Fruit fly (Drosophila melanogaster) whole organism, prepupa: ENCODE results near the gene GCC88.
A peak's percentile ranks its signal among the peaks of the same experiment; 100 is the strongest.

Experiments used
- Blimp-1 ChIP-seq: fragments of 200-800 bp; sonication (Bioruptor generic); optimal IDR thresholded peaks from 3 replicates; lab custom pipeline; 2017; ENCODE audit warnings: missing biosample characterization, missing genetic modification characterization, mild to moderate bottlenecking, moderate library complexity, missing genetic modification reagents
- CG10631 ChIP-seq: fragments of 200-800 bp; sonication (Bioruptor generic); optimal IDR thresholded peaks from 2 replicates; lab custom pipeline; 2016; ENCODE audit warnings: missing biosample characterization, missing genetic modification characterization
- CG10669 ChIP-seq: fragments of 200-800 bp; sonication (Bioruptor generic); optimal IDR thresholded peaks from 3 replicates; lab custom pipeline; 2018; ENCODE audit warnings: missing biosample characterization, mild to moderate bottlenecking, missing genetic modification characterization, moderate library complexity
- CG11294 ChIP-seq: fragments of 200-800 bp; sonication (Bioruptor generic); IDR thresholded peaks from 2 replicates; pipeline ENCODE4 v1.3.6; 2022; ENCODE audit warnings: missing biosample characterization, missing genetic modification characterization
- CG11762 ChIP-seq: fragments of 200-800 bp; sonication (Bioruptor generic); optimal IDR thresholded peaks from 3 replicates; lab custom pipeline; 2016; ENCODE audit warnings: missing biosample characterization, missing genetic modification characterization; ENCODE audit not compliant: insufficient read depth
- CG11902 ChIP-seq: fragments of 200-800 bp; sonication (Bioruptor generic); optimal IDR thresholded peaks from 3 replicates; lab custom pipeline; 2016; ENCODE audit warnings: missing biosample characterization, missing genetic modification characterization
- CG15336 ChIP-seq: fragments of 200-800 bp; sonication (Bioruptor generic); IDR thresholded peaks from 2 replicates; pipeline ENCODE4 v1.3.6; 2022; ENCODE audit warnings: missing biosample characterization, missing genetic modification characterization
- CG1621 ChIP-seq: fragments of 200-800 bp; sonication (Bioruptor generic); optimal IDR thresholded peaks from 3 replicates; lab custom pipeline; 2018; ENCODE audit warnings: missing biosample characterization, mild to moderate bottlenecking, missing genetic modification characterization
- CG16779 ChIP-seq: fragments of 200-800 bp; sonication (Bioruptor generic); optimal IDR thresholded peaks from 3 replicates; lab custom pipeline; 2017; ENCODE audit warnings: missing biosample characterization, mild to moderate bottlenecking, missing genetic modification characterization
- CG3032 ChIP-seq: fragments of 200-800 bp; optimal IDR thresholded peaks from 2 replicates; lab custom pipeline; 2019; ENCODE audit warnings: missing biosample characterization, mild to moderate bottlenecking, missing genetic modification characterization, moderate library complexity
- CG31627 ChIP-seq: fragments of 200-800 bp; sonication (Bioruptor generic); optimal IDR thresholded peaks from 3 replicates; lab custom pipeline; 2016; ENCODE audit warnings: missing biosample characterization, missing genetic modification characterization
- CG32006 ChIP-seq: fragments of 200-800 bp; sonication (Bioruptor generic); optimal IDR thresholded peaks from 3 replicates; lab custom pipeline; 2017; ENCODE audit warnings: missing biosample characterization, mild to moderate bottlenecking, missing genetic modification characterization
- CG4318 ChIP-seq: fragments of 200-800 bp; sonication (Bioruptor generic); optimal IDR thresholded peaks from 3 replicates; lab custom pipeline; 2017; ENCODE audit warnings: missing biosample characterization, mild to moderate bottlenecking, missing genetic modification characterization
- CG6163 ChIP-seq: fragments of 200-800 bp; sonication (Bioruptor generic); IDR thresholded peaks from 3 replicates; pipeline ENCODE4 v1.3.6; 2022; ENCODE audit warnings: missing biosample characterization, missing genetic modification characterization
- CG6276 ChIP-seq: fragments of 200-800 bp; sonication (Bioruptor generic); optimal IDR thresholded peaks from 2 replicates; lab custom pipeline; 2017; ENCODE audit warnings: missing biosample characterization, mild to moderate bottlenecking, missing genetic modification characterization
- CG6792 ChIP-seq: fragments of 200-800 bp; sonication (Bioruptor generic); optimal IDR thresholded peaks from 3 replicates; lab custom pipeline; 2016; ENCODE audit warnings: missing biosample characterization, missing genetic modification characterization
- CG6808 ChIP-seq: fragments of 200-800 bp; sonication (Bioruptor generic); optimal IDR thresholded peaks from 3 replicates; lab custom pipeline; 2017; ENCODE audit warnings: missing biosample characterization, missing genetic modification characterization, mild to moderate bottlenecking, moderate library complexity, missing genetic modification reagents
- CG6854 ChIP-seq: fragments of 200-800 bp; sonication (Bioruptor generic); optimal IDR thresholded peaks from 2 replicates; lab custom pipeline; 2017; ENCODE audit warnings: missing biosample characterization, mild to moderate bottlenecking, missing genetic modification characterization
- CG7368 ChIP-seq: fragments of 200-800 bp; sonication (Bioruptor generic); optimal IDR thresholded peaks from 3 replicates; lab custom pipeline; 2016; ENCODE audit warnings: missing biosample characterization, missing genetic modification characterization
- CG8632 ChIP-seq: fragments of 200-800 bp; sonication (Bioruptor generic); optimal IDR thresholded peaks from 3 replicates; lab custom pipeline; 2016; ENCODE audit warnings: missing biosample characterization, missing genetic modification characterization
- Eip78C ChIP-seq: fragments of 200-800 bp; sonication (Bioruptor generic); peaks from one replicate; lab custom pipeline; 2016; ENCODE audit warnings: missing biosample characterization, missing genetic modification characterization
- Eip93F ChIP-seq: fragments of 200-800 bp; sonication (Bioruptor generic); optimal IDR thresholded peaks from 2 replicates; lab custom pipeline; 2016; ENCODE audit warnings: missing biosample characterization, mild to moderate bottlenecking, missing genetic modification characterization
- Ets21C ChIP-seq: fragments of 200-800 bp; sonication (Bioruptor generic); optimal IDR thresholded peaks from 3 replicates; lab custom pipeline; 2016; ENCODE audit warnings: missing biosample characterization, missing genetic modification characterization
- Ets96B ChIP-seq: fragments of 200-800 bp; optimal IDR thresholded peaks from 2 replicates; lab custom pipeline; 2019; ENCODE audit warnings: missing biosample characterization, mild to moderate bottlenecking, missing genetic modification characterization, moderate library complexity
- Gug ChIP-seq: fragments of 200-800 bp; sonication (Bioruptor generic); IDR thresholded peaks from 2 replicates; pipeline ENCODE4 v1.3.6; 2022; ENCODE audit warnings: missing biosample characterization, missing genetic modification characterization
- Hr39 ChIP-seq: fragments of 200-800 bp; sonication (Bioruptor generic); optimal IDR thresholded peaks from 2 replicates; lab custom pipeline; 2016; ENCODE audit warnings: missing biosample characterization, missing genetic modification characterization
- Hr4 ChIP-seq: fragments of 200-800 bp; sonication (Bioruptor generic); optimal IDR thresholded peaks from 3 replicates; lab custom pipeline; 2016; ENCODE audit warnings: missing biosample characterization, missing genetic modification characterization
- OdsH ChIP-seq: fragments of 200-800 bp; sonication (Bioruptor generic); optimal IDR thresholded peaks from 3 replicates; lab custom pipeline; 2016; ENCODE audit warnings: missing biosample characterization, missing genetic modification characterization
- Sox14 ChIP-seq: fragments of 200-800 bp; sonication (Bioruptor generic); optimal IDR thresholded peaks from 3 replicates; lab custom pipeline; 2016; ENCODE audit warnings: missing biosample characterization, missing genetic modification characterization
- Sox15 ChIP-seq: fragments of 200-800 bp; sonication (Bioruptor generic); optimal IDR thresholded peaks from 3 replicates; lab custom pipeline; 2016; ENCODE audit warnings: missing biosample characterization, missing genetic modification characterization
- achi ChIP-seq: fragments of 200-800 bp; sonication (Bioruptor generic); optimal IDR thresholded peaks from 3 replicates; lab custom pipeline; 2016; ENCODE audit warnings: missing biosample characterization, missing genetic modification characterization
- acj6 ChIP-seq: fragments of 200-800 bp; sonication (Bioruptor generic); optimal IDR thresholded peaks from 3 replicates; lab custom pipeline; 2016; ENCODE audit warnings: missing biosample characterization, missing genetic modification characterization
- cyc ChIP-seq: fragments of 200-800 bp; sonication (Bioruptor generic); optimal IDR thresholded peaks from 3 replicates; lab custom pipeline; 2016; ENCODE audit warnings: missing biosample characterization, missing genetic modification characterization
- dac ChIP-seq: fragments of 200-800 bp; sonication (Bioruptor generic); optimal IDR thresholded peaks from 2 replicates; lab custom pipeline; 2017; ENCODE audit warnings: missing biosample characterization, mild to moderate bottlenecking, missing genetic modification characterization
- dsx ChIP-seq: fragments of 200-800 bp; optimal IDR thresholded peaks from 3 replicates; lab custom pipeline; 2019; ENCODE audit warnings: missing biosample characterization, mild to moderate bottlenecking, missing genetic modification characterization, moderate library complexity; ENCODE audit not compliant: poor library complexity, severe bottlenecking
- eg ChIP-seq: fragments of 200-800 bp; sonication (Bioruptor generic); IDR thresholded peaks from 3 replicates; pipeline ENCODE4 v1.3.6; 2022; ENCODE audit warnings: missing biosample characterization, missing genetic modification characterization
- esn ChIP-seq: fragments of 200-800 bp; sonication (Bioruptor generic); optimal IDR thresholded peaks from 2 replicates; lab custom pipeline; 2016; ENCODE audit warnings: missing biosample characterization, mild to moderate bottlenecking, missing genetic modification characterization, moderate library complexity
- fd59A ChIP-seq: fragments of 200-800 bp; sonication (Bioruptor generic); optimal IDR thresholded peaks from 2 replicates; lab custom pipeline; 2017; ENCODE audit warnings: missing biosample characterization, mild to moderate bottlenecking, missing genetic modification characterization, missing genetic modification reagents
- fd85E ChIP-seq: fragments of 200-800 bp; sonication (Bioruptor generic); optimal IDR thresholded peaks from 3 replicates; lab custom pipeline; 2016; ENCODE audit warnings: missing biosample characterization, missing genetic modification characterization
- lz ChIP-seq: fragments of 200-800 bp; sonication (Bioruptor generic); optimal IDR thresholded peaks from 3 replicates; lab custom pipeline; 2016; ENCODE audit warnings: missing biosample characterization, missing genetic modification characterization
- net ChIP-seq: fragments of 200-800 bp; sonication (Bioruptor generic); optimal IDR thresholded peaks from 3 replicates; lab custom pipeline; 2016; ENCODE audit warnings: missing biosample characterization, missing genetic modification characterization
- pdm3 ChIP-seq: fragments of 200-800 bp; sonication (Bioruptor generic); optimal IDR thresholded peaks from 3 replicates; lab custom pipeline; 2016; ENCODE audit warnings: missing biosample characterization, missing genetic modification characterization
- salr ChIP-seq, 2 experiments: fragments of 200-800 bp; sonication (Bioruptor generic); optimal IDR thresholded peaks; 3 replicates each; lab custom pipeline; 2016 to 2018; ENCODE audit warnings: missing biosample characterization in 2 of 2, missing genetic modification characterization in 2 of 2, mild to moderate bottlenecking in 1 of 2
- spab ChIP-seq: fragments of 200-800 bp; sonication (Bioruptor generic); optimal IDR thresholded peaks from 2 replicates; lab custom pipeline; 2017; ENCODE audit warnings: missing biosample characterization, mild to moderate bottlenecking, missing genetic modification characterization, missing genetic modification reagents
- svp ChIP-seq: fragments of 200-800 bp; sonication (Bioruptor generic); peaks from one replicate; lab custom pipeline; 2016; ENCODE audit warnings: missing biosample characterization, missing genetic modification characterization
- topi ChIP-seq: fragments of 200-800 bp; sonication (Bioruptor generic); optimal IDR thresholded peaks from 3 replicates; lab custom pipeline; 2016; ENCODE audit warnings: missing biosample characterization, missing genetic modification characterization
- vri ChIP-seq: fragments of 200-800 bp; sonication (Bioruptor generic); optimal IDR thresholded peaks from 3 replicates; lab custom pipeline; 2016; ENCODE audit warnings: missing biosample characterization, mild to moderate bottlenecking, missing genetic modification characterization

Gene GCC88

DNA sequence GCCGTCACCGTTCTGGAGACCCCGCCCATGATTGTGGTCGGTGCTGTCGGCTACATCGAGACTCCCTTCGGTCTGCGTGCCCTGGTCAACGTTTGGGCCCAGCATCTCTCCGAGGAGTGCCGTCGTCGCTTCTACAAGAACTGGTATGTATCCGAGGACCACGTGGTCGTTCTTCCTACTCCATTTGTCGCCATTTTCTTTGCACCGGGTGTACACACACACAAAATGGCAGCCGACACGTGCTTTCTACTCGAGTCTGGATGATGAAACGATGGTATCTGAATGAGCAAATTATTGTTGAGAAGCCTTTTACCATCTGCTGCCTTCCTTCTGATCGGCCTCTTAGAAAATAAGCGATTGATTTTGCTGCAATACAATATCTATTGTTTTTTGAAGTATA, 7.8 kb downstream of the GCC88 start:
- no peak for TF ChIP-seq CG31627
- TF ChIP-seq Sox14 (GFP tag; lab: Kevin White, UChicago) = no peak
- no peak for TF ChIP-seq cyc (GFP tag; lab: Kevin White, UChicago)
- no peak for TF ChIP-seq lz (GFP tag; lab: Kevin White, UChicago)
- TF ChIP-seq CG6808 (GFP tag; lab: Kevin White, UChicago) = no peak
- no peak for TF ChIP-seq CG10669 (GFP tag; lab: Kevin White, UChicago)
- TF ChIP-seq CG6792 (GFP tag; lab: Kevin White, UChicago) = no peak
- TF ChIP-seq pdm3 (GFP tag; lab: Kevin White, UChicago) = no peak
- no peak for TF ChIP-seq Ets96B (tag; lab: Kevin White, UChicago)
- no peak for TF ChIP-seq Eip78C (GFP tag; lab: Kevin White, UChicago)
- TF ChIP-seq CG7368 (GFP tag; lab: Kevin White, UChicago) = no peak
- TF ChIP-seq fd59A (GFP tag; lab: Kevin White, UChicago) = no peak
- TF ChIP-seq eg (GFP tag; lab: Robert Waterston, UW) = no peak
- TF ChIP-seq Hr39 (GFP tag; lab: Kevin White, UChicago) = no peak
- TF ChIP-seq Ets21C (GFP tag; lab: Kevin White, UChicago) = no peak
- no peak for TF ChIP-seq CG1621 (tag; lab: Kevin White, UChicago)
- no peak for TF ChIP-seq CG11762 (GFP tag; lab: Kevin White, UChicago)
- TF ChIP-seq spab (GFP tag; lab: Kevin White, UChicago) = no peak

- TF ChIP-seq Blimp-1 (peak; percentile 38), acj6 (GFP tag; lab: Kevin White, UChicago) (no peak), cyc (GFP tag; lab: Kevin White, UChicago) (peak; percentile 41), Hr4 (GFP tag; lab: Kevin White, UChicago) (no peak), Ets21C (GFP tag; lab: Kevin White, UChicago) (peak; percentile 28), Ets96B (tag; lab: Kevin White, UChicago) (peak; percentile 59), salr (GFP tag; optimal IDR thresholded peaks at IDR 0.05; lab: Kevin White, UChicago) (peak in 1 of 2 experiments; percentile 50), topi (peak; percentile 78), spab (GFP tag; lab: Kevin White, UChicago) (no peak), CG16779 (tag; lab: Kevin White, UChicago) (peak; percentile 78), achi (GFP tag; lab: Kevin White, UChicago) (peak; percentile 47), CG11294 (GFP tag; lab: Robert Waterston, UW) (no peak), CG32006 (GFP tag; lab: Kevin White, UChicago) (no peak), Gug (GFP tag; lab: Robert Waterston, UW) (no peak), CG10631 (GFP tag; lab: Kevin White, UChicago) (no peak), CG6276 (GFP tag; lab: Kevin White, UChicago) (no peak), Sox15 (GFP tag; lab: Kevin White, UChicago) (no peak), pdm3 (GFP tag; lab: Kevin White, UChicago) (peak; percentile 64), vri (peak; percentile 86), CG4318 (GFP tag; lab: Kevin White, UChicago) (no peak), svp (no peak), net (GFP tag; lab: Kevin White, UChicago) (peak; percentile 77), CG6163 (GFP tag; lab: Robert Waterston, UW) (peak; percentile 68), fd85E (peak; percentile 53), CG15336 (GFP tag; lab: Robert Waterston, UW) (peak; percentile 44; the same call in 1 of the 2 replicates), CG8632 (peak; percentile 40), CG11902 (GFP tag; lab: Kevin White, UChicago) (no peak), CG1621 (tag; lab: Kevin White, UChicago) (peak; percentile 58), fd59A (GFP tag; lab: Kevin White, UChicago) (peak; percentile 23), Eip93F (GFP tag; lab: Kevin White, UChicago) (no peak), esn (GFP tag; lab: Kevin White, UChicago) (peak; percentile 81), CG3032 (tag; lab: Kevin White, UChicago) (peak; percentile 50), dac (GFP tag; lab: Kevin White, UChicago) (no peak), dsx (GFP tag; lab: Kevin White, UChicago) (peak; percentile 75), CG10669 (GFP tag; lab: Kevin White, UChicago) (peak; percentile 61), Hr39 (GFP tag; lab: Kevin White, UChicago) (peak; percentile 34), CG6792 (GFP tag; lab: Kevin White, UChicago) (peak; percentile 43), OdsH (GFP tag; lab: Kevin White, UChicago) (no peak), CG6854 (GFP tag; lab: Kevin White, UChicago) (peak; percentile 93)
Observed at dm6 chr3R:11221437-11222230, 8.8 kb downstream of the GCC88 start, which contains the start of the genes CG6693 and RpL3. CG6693 (minus strand) TSS chr3R:11221639. RpL3 (plus strand) TSS chr3R:11221894.
